Fruit fly (Drosophila melanogaster): ENCODE results near the gene CG9512.

Gene CG9512

DNA sequence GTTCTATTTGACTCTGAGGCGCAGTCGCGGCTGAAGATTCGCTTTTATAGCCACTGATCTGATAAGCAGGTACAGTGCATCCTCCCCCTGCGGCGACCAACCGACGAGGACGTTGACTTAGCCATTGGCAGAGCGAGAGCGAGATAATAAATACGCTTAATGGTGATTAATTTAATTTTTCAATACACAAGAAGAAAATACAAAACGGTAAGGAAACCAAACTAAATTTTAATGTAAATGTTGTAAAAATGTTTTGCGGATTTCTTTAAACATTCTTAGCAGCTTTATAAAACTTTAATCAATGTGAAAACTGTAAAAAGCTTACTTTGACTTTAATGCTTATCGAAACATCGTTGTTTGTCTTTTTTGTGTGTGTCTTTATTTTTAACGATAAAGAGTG is 3.7 kb upstream of the CG9512 start (continued):
- TF ChIP-seq grau (tag; optimal IDR thresholded peaks at IDR 0.05) (peak; percentile 76), dati (GFP tag; IDR thresholded peaks at IDR 0.05) (no peak), CG2116 (GFP tag; optimal IDR thresholded peaks at IDR 0.05) (no peak), Ravus (GFP tag; IDR thresholded peaks at IDR 0.05) (no peak), CG8089 (GFP tag; optimal IDR thresholded peaks at IDR 0.05) (no peak), Tbp (GFP tag; optimal IDR thresholded peaks at IDR 0.05) (no peak), klu (GFP tag; IDR thresholded peaks at IDR 0.05) (no peak), chinmo (GFP tag; IDR thresholded peaks at IDR 0.05; ENCODE audit: partially characterized antibody) (no peak), CG33557 (GFP tag; optimal IDR thresholded peaks at IDR 0.05) (no peak), Dfd (GFP tag; optimal IDR thresholded peaks at IDR 0.05) (no peak), sqz (GFP tag; optimal IDR thresholded peaks at IDR 0.05) (no peak), slp2 (GFP tag; optimal IDR thresholded peaks at IDR 0.05) (no peak), wdn (GFP tag; IDR thresholded peaks at IDR 0.05) (no peak), CG3065 (GFP tag; optimal IDR thresholded peaks at IDR 0.05) (no peak), CG8290 (GFP tag; optimal IDR thresholded peaks at IDR 0.05) (no peak), CG8290 (tag; optimal IDR thresholded peaks at IDR 0.05) (peak in 1 of 2 experiments; percentile 8), CHES-1-like (GFP tag; optimal IDR thresholded peaks at IDR 0.05) (no peak), CG32772 (GFP tag; IDR thresholded peaks at IDR 0.05) (no peak), Dad (GFP tag; optimal IDR thresholded peaks at IDR 0.05) (no peak), CG30020 (tag; optimal IDR thresholded peaks at IDR 0.05) (no peak), CG11398 (GFP tag; optimal IDR thresholded peaks at IDR 0.05) (no peak), maf-S (GFP tag; optimal IDR thresholded peaks at IDR 0.05) (no peak), fd3F (GFP tag; optimal IDR thresholded peaks at IDR 0.05) (no peak), CG14965 (GFP tag; optimal IDR thresholded peaks at IDR 0.05; ENCODE audit: borderline replicate concordance) (no peak), Xbp1 (GFP tag; optimal IDR thresholded peaks at IDR 0.05) (no peak), onecut (GFP tag; IDR thresholded peaks at IDR 0.05) (no peak), H2.0 (GFP tag; IDR thresholded peaks at IDR 0.05) (no peak), CG30431 (GFP tag; optimal IDR thresholded peaks at IDR 0.05) (no peak), pita (GFP tag; optimal IDR thresholded peaks at IDR 0.05) (no peak), cas (GFP tag; IDR thresholded peaks at IDR 0.05) (no peak)

DNA sequence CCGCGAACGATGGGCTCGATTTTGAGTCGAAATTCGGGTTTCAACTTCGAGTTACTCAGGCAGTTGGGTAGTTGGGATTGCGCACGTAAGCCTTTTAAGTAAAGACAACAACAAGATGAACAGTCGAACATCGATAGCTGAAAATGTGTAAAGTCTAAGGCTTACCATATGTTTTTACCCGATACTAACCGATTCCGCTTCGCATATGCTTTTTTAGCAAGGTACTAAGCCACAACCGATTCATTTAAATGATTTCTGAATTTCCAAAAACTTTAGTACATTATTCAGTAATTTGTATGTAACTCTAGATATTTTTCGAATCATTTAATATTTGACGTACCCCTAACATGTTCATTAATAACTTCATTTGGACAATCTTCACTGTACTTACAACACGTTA is 7.8 kb downstream of the CG9512 start:
- no peak for TF ChIP-seq dysf (GFP tag; IDR thresholded peaks at IDR 0.05)
- no peak for TF ChIP-seq CG1792 (GFP tag; optimal IDR thresholded peaks at IDR 0.05)
- peak; percentile 58; the same call in 1 of the 2 replicates for TF ChIP-seq Drgx (GFP tag; IDR thresholded peaks at IDR 0.05)
- no peak for TF ChIP-seq CTCF (GFP tag; optimal IDR thresholded peaks at IDR 0.05)
- TF ChIP-seq CG7786 (GFP tag; optimal IDR thresholded peaks at IDR 0.05) = no peak
- peak; percentile 38 for TF ChIP-seq CG2678 (tag; optimal IDR thresholded peaks at IDR 0.05)
- TF ChIP-seq Sox102F (GFP tag; optimal IDR thresholded peaks at IDR 0.05) = peak; percentile 13
- TF ChIP-seq tup (GFP tag; optimal IDR thresholded peaks at IDR 0.05) = no peak
- TF ChIP-seq nom (GFP tag; optimal IDR thresholded peaks at IDR 0.05) = no peak
- TF ChIP-seq grau (tag; optimal IDR thresholded peaks at IDR 0.05) = peak; percentile 58
- TF ChIP-seq amos (GFP tag; IDR thresholded peaks at IDR 0.05; ENCODE audit: partially characterized antibody) = no peak
- peak; percentile 31 for TF ChIP-seq CG11504 (tag; optimal IDR thresholded peaks at IDR 0.05)
- TF ChIP-seq sisA (GFP tag; IDR thresholded peaks at IDR 0.05) = no peak
- TF ChIP-seq D19B (GFP tag; optimal IDR thresholded peaks at IDR 0.05) = no peak
- TF ChIP-seq Trl (optimal IDR thresholded peaks at IDR 0.05) = no peak
- no peak for TF ChIP-seq Trl (GFP tag; optimal IDR thresholded peaks at IDR 0.05)
- TF ChIP-seq CG6791 (GFP tag; IDR thresholded peaks at IDR 0.05; ENCODE audit: partially characterized antibody) = no peak
- TF ChIP-seq fru (optimal IDR thresholded peaks at IDR 0.05) = no peak
- no peak for TF ChIP-seq Pdp1 (GFP tag; optimal IDR thresholded peaks at IDR 0.05)
- TF ChIP-seq ttk (GFP tag; IDR thresholded peaks at IDR 0.05) = peak; percentile 8; the same call in 1 of the 2 replicates
- TF ChIP-seq Mrtf (GFP tag; IDR thresholded peaks at IDR 0.05) = no peak
- no peak for TF ChIP-seq Hr3 (GFP tag; optimal IDR thresholded peaks at IDR 0.05)
- peak in 1 of 2 experiments; percentile 8 for TF ChIP-seq eve (GFP tag; optimal IDR thresholded peaks at IDR 0.05)
- TF ChIP-seq CG16815 (GFP tag; optimal IDR thresholded peaks at IDR 0.05) = no peak
- TF ChIP-seq CG5245 (GFP tag; optimal IDR thresholded peaks at IDR 0.05) = no peak
- no peak for TF ChIP-seq CG8290 (GFP tag; optimal IDR thresholded peaks at IDR 0.05)
- no peak for TF ChIP-seq CG8290 (tag; optimal IDR thresholded peaks at IDR 0.05)
- no peak for TF ChIP-seq ro (GFP tag; IDR thresholded peaks at IDR 0.05)
